Fruit fly (Drosophila melanogaster) whole organism, embryonic: Measurements from ENCODE around the gene CG32488.

Source experiments
- C15 ChIP-seq: fragments of 200-800 bp; sonication (Bioruptor generic); IDR thresholded peaks from 3 replicates; pipeline ENCODE4 v1.3.6; 2022; ENCODE audit warnings: missing biosample characterization, missing genetic modification characterization
- CG10565 ChIP-seq: fragments of 200-800 bp; sonication (Bioruptor generic); optimal IDR thresholded peaks from 3 replicates; lab custom pipeline; 2016; ENCODE audit warnings: missing biosample characterization, mild to moderate bottlenecking, missing genetic modification characterization
- CG11560 ChIP-seq: fragments of 200-800 bp; sonication (Bioruptor generic); IDR thresholded peaks from 3 replicates; pipeline ENCODE4 v1.3.6; 2022; ENCODE audit warnings: missing biosample characterization, missing genetic modification characterization
- CG1233 ChIP-seq: fragments of 200-800 bp; sonication (Bioruptor generic); optimal IDR thresholded peaks from 4 replicates; lab custom pipeline; 2018; ENCODE audit warnings: missing biosample characterization, mild to moderate bottlenecking, missing genetic modification characterization
- CG12391 ChIP-seq: fragments of 200-800 bp; sonication (Bioruptor generic); optimal IDR thresholded peaks from 3 replicates; lab custom pipeline; 2018; ENCODE audit warnings: missing biosample characterization, mild to moderate bottlenecking, missing genetic modification characterization, moderate library complexity
- CG14965 ChIP-seq: fragments of 200-800 bp; sonication (Bioruptor generic); optimal IDR thresholded peaks from 2 replicates; lab custom pipeline; 2016; ENCODE audit warnings: missing biosample characterization, missing genetic modification characterization, borderline replicate concordance
- CG1602 ChIP-seq: fragments of 200-800 bp; sonication (Bioruptor generic); optimal IDR thresholded peaks from 3 replicates; lab custom pipeline; 2016; ENCODE audit warnings: missing biosample characterization, missing genetic modification characterization
- CG16863 ChIP-seq: fragments of 200-800 bp; sonication (Bioruptor generic); optimal IDR thresholded peaks from 3 replicates; lab custom pipeline; 2016; ENCODE audit warnings: missing biosample characterization, missing genetic modification characterization
- CG17328 ChIP-seq: fragments of 200-800 bp; sonication (Bioruptor generic); IDR thresholded peaks from 2 replicates; pipeline ENCODE4 v1.3.6; 2022; ENCODE audit warnings: missing biosample characterization, missing genetic modification characterization
- CG1792 ChIP-seq: fragments of 200-800 bp; sonication (Bioruptor generic); optimal IDR thresholded peaks from 2 replicates; lab custom pipeline; 2016; ENCODE audit warnings: missing biosample characterization, missing genetic modification characterization
- CG30403 ChIP-seq: fragments of 200-800 bp; sonication (Bioruptor generic); optimal IDR thresholded peaks from 3 replicates; lab custom pipeline; 2016; ENCODE audit warnings: missing biosample characterization, missing genetic modification characterization
- CG33213 ChIP-seq: fragments of 200-800 bp; sonication (Bioruptor generic); optimal IDR thresholded peaks from 3 replicates; lab custom pipeline; 2016; ENCODE audit warnings: missing biosample characterization, missing genetic modification characterization
- CG4424 ChIP-seq: fragments of 200-800 bp; sonication (Bioruptor generic); optimal IDR thresholded peaks from 3 replicates; lab custom pipeline; 2016; ENCODE audit warnings: missing biosample characterization, missing genetic modification characterization
- CG5180 ChIP-seq: fragments of 200-800 bp; sonication (Bioruptor generic); optimal IDR thresholded peaks from 3 replicates; lab custom pipeline; 2017; ENCODE audit warnings: missing biosample characterization, missing genetic modification characterization, mild to moderate bottlenecking, moderate library complexity, missing genetic modification reagents
- CG6689 ChIP-seq: fragments of 200-800 bp; sonication (Bioruptor generic); IDR thresholded peaks from 2 replicates; pipeline ENCODE4 v1.3.6; 2022; ENCODE audit warnings: missing biosample characterization, missing genetic modification characterization
- CG6854 ChIP-seq: fragments of 200-800 bp; sonication (Bioruptor generic); optimal IDR thresholded peaks from 3 replicates; lab custom pipeline; 2017; ENCODE audit warnings: missing biosample characterization, mild to moderate bottlenecking, missing genetic modification characterization
- CG7745 ChIP-seq: fragments of 200-800 bp; sonication (Bioruptor generic); optimal IDR thresholded peaks from 2 replicates; lab custom pipeline; 2018; ENCODE audit warnings: missing biosample characterization, mild to moderate bottlenecking, missing genetic modification characterization, moderate library complexity
- CG9437 ChIP-seq: fragments of 200-800 bp; sonication (Bioruptor generic); optimal IDR thresholded peaks from 2 replicates; lab custom pipeline; 2018; ENCODE audit warnings: missing biosample characterization, mild to moderate bottlenecking, missing genetic modification characterization
- Dll ChIP-seq: fragments of 200-800 bp; sonication (Bioruptor generic); IDR thresholded peaks from 4 replicates; pipeline ENCODE4 v1.3.6; 2022; ENCODE audit warnings: missing biosample characterization, missing genetic modification characterization; ENCODE audit not compliant: partially characterized antibody
- Dp ChIP-seq: fragments of 200-800 bp; sonication (Bioruptor generic); optimal IDR thresholded peaks from 2 replicates; lab custom pipeline; 2018; ENCODE audit warnings: missing biosample characterization, mild to moderate bottlenecking, missing genetic modification characterization, moderate library complexity
- Ets65A ChIP-seq: fragments of 200-800 bp; sonication (Bioruptor generic); peaks from one replicate; lab custom pipeline; 2016; ENCODE audit warnings: missing biosample characterization, missing genetic modification characterization
- Fer3 ChIP-seq: fragments of 200-800 bp; sonication (Bioruptor generic); optimal IDR thresholded peaks from 2 replicates; lab custom pipeline; 2018; ENCODE audit warnings: missing biosample characterization, mild to moderate bottlenecking, missing genetic modification characterization, moderate library complexity
- H15 ChIP-seq: fragments of 200-800 bp; sonication (Bioruptor generic); IDR thresholded peaks from 3 replicates; pipeline ENCODE4 v1.3.6; 2022; ENCODE audit warnings: missing biosample characterization, missing genetic modification characterization
- HLH3B ChIP-seq: fragments of 200-800 bp; sonication (Bioruptor generic); IDR thresholded peaks from 2 replicates; pipeline ENCODE4 v1.3.6; 2022; ENCODE audit warnings: missing biosample characterization, missing genetic modification characterization
- Hr78 ChIP-seq, 2 experiments: fragments of 200-800 bp in 1 of 2; fragments of >200 bp in 1 of 2; sonication (Bioruptor generic) in 1 of 2; optimal IDR thresholded peaks; 2 replicates each; lab custom pipeline; 2017 to 2019; ENCODE audit warnings: missing biosample characterization in 2 of 2, missing genetic modification characterization in 2 of 2, mild to moderate bottlenecking in 1 of 2, moderate library complexity in 1 of 2
- Lim3 ChIP-seq: fragments of 200-800 bp; sonication (Bioruptor generic); IDR thresholded peaks from 2 replicates; pipeline ENCODE4 v1.3.6; 2022; ENCODE audit warnings: missing biosample characterization, missing genetic modification characterization
- Pdp1 ChIP-seq, 2 experiments: fragments of 200-800 bp; sonication (Bioruptor generic); optimal IDR thresholded peaks; 3 replicates each; lab custom pipeline; 2016; ENCODE audit warnings: missing biosample characterization in 2 of 2, missing genetic modification characterization in 2 of 2, mild to moderate bottlenecking in 1 of 2, moderate library complexity in 1 of 2
- Trl ChIP-seq, 3 experiments: fragments of >200 bp in 2 of 3; fragments of 200-800 bp in 1 of 3; sonication (Bioruptor generic) in 1 of 3; optimal IDR thresholded peaks; 2 replicates in 1 of 3; 3 replicates in 2 of 3; lab custom pipeline; 2016 to 2017; ENCODE audit warnings: missing biosample characterization in 1 of 3, missing genetic modification characterization in 1 of 3
- ab ChIP-seq: fragments of 200-800 bp; sonication (Bioruptor generic); optimal IDR thresholded peaks from 2 replicates; lab custom pipeline; 2016; ENCODE audit warnings: missing biosample characterization, missing genetic modification characterization
- ap ChIP-seq: fragments of 200-800 bp; sonication (Bioruptor generic); IDR thresholded peaks from 2 replicates; pipeline ENCODE4 v1.3.6; 2022; ENCODE audit warnings: missing biosample characterization, missing genetic modification characterization
- ash1 ChIP-seq: fragments of 200-800 bp; sonication (Bioruptor generic); optimal IDR thresholded peaks from 2 replicates; lab custom pipeline; 2018; ENCODE audit warnings: missing biosample characterization, mild to moderate bottlenecking, missing genetic modification characterization
- chif ChIP-seq, 2 experiments: fragments of 200-800 bp; sonication (Bioruptor generic); optimal IDR thresholded peaks; 3 replicates each; lab custom pipeline; 2016; ENCODE audit warnings: missing biosample characterization in 2 of 2, missing genetic modification characterization in 2 of 2
- cwo ChIP-seq: fragments of 200-800 bp; sonication (Bioruptor generic); optimal IDR thresholded peaks from 3 replicates; lab custom pipeline; 2017; ENCODE audit warnings: missing biosample characterization, missing genetic modification characterization, mild to moderate bottlenecking, moderate library complexity, missing genetic modification reagents
- dysf ChIP-seq: fragments of 200-800 bp; sonication (Bioruptor generic); IDR thresholded peaks from 3 replicates; pipeline ENCODE4 v1.3.6; 2022; ENCODE audit warnings: missing biosample characterization, missing genetic modification characterization
- fu2 ChIP-seq: fragments of 200-800 bp; sonication (Bioruptor generic); optimal IDR thresholded peaks from 2 replicates; lab custom pipeline; 2016; ENCODE audit warnings: missing biosample characterization, missing genetic modification characterization
- hbn ChIP-seq: fragments of 200-800 bp; sonication (Bioruptor generic); IDR thresholded peaks from 2 replicates; pipeline ENCODE4 v1.3.6; 2022; ENCODE audit warnings: missing biosample characterization, missing genetic modification characterization; ENCODE audit not compliant: partially characterized antibody
- insv ChIP-seq, 2 experiments: fragments of 200-800 bp; sonication (Bioruptor generic); optimal IDR thresholded peaks; 3 replicates each; lab custom pipeline; 2016 to 2018; ENCODE audit warnings: missing biosample characterization in 2 of 2, missing genetic modification characterization in 2 of 2
- lab ChIP-seq: fragments of 200-800 bp; sonication (Bioruptor generic); optimal IDR thresholded peaks from 3 replicates; lab custom pipeline; 2017; ENCODE audit warnings: missing biosample characterization, missing genetic modification characterization, mild to moderate bottlenecking, moderate library complexity, missing genetic modification reagents
- lilli ChIP-seq: fragments of 200-800 bp; sonication (Bioruptor generic); optimal IDR thresholded peaks from 3 replicates; lab custom pipeline; 2016; ENCODE audit warnings: missing biosample characterization, missing genetic modification characterization
- luna ChIP-seq: fragments of 200-800 bp; sonication (Bioruptor generic); optimal IDR thresholded peaks from 2 replicates; lab custom pipeline; 2016; ENCODE audit warnings: missing biosample characterization, missing genetic modification characterization
- mirr ChIP-seq: fragments of 200-800 bp; sonication (Bioruptor generic); optimal IDR thresholded peaks from 3 replicates; lab custom pipeline; 2018; ENCODE audit warnings: missing biosample characterization, mild to moderate bottlenecking, missing genetic modification characterization
- pfk ChIP-seq: fragments of 200-800 bp; sonication (Bioruptor generic); optimal IDR thresholded peaks from 2 replicates; lab custom pipeline; 2018; ENCODE audit warnings: missing biosample characterization, mild to moderate bottlenecking, missing genetic modification characterization, moderate library complexity
- phol ChIP-seq: fragments of 200-800 bp; sonication (Bioruptor generic); optimal IDR thresholded peaks from 3 replicates; lab custom pipeline; 2018; ENCODE audit warnings: missing biosample characterization, mild to moderate bottlenecking, missing genetic modification characterization, moderate library complexity
- pnt ChIP-seq: fragments of 200-800 bp; sonication (Bioruptor generic); optimal IDR thresholded peaks from 3 replicates; lab custom pipeline; 2016; ENCODE audit warnings: missing biosample characterization, missing genetic modification characterization
- ranshi ChIP-seq: fragments of 200-800 bp; sonication (Bioruptor generic); IDR thresholded peaks from 2 replicates; pipeline ENCODE4 v1.3.6; 2022; ENCODE audit warnings: missing biosample characterization, missing genetic modification characterization
- rib ChIP-seq: fragments of 200-800 bp; sonication (Bioruptor generic); IDR thresholded peaks from 2 replicates; pipeline ENCODE4 v1.3.6; 2022; ENCODE audit warnings: missing biosample characterization, missing genetic modification characterization
- slbo ChIP-seq: fragments of 200-800 bp; sonication (Bioruptor generic); IDR thresholded peaks from 2 replicates; pipeline ENCODE4 v1.3.6; 2022; ENCODE audit warnings: missing biosample characterization, missing genetic modification characterization
- slou ChIP-seq: fragments of 200-800 bp; sonication (Bioruptor generic); optimal IDR thresholded peaks from 3 replicates; lab custom pipeline; 2016; ENCODE audit warnings: missing biosample characterization, missing genetic modification characterization

CG32488 gene

dm6 chr3L:3052110-3052871, 36.4 kb upstream of the CG32488 start, which contains the start of gene CG1271 (continued):
- no peak for TF ChIP-seq Lim3 (GFP tag; lab: Robert Waterston, UW)
- peak; percentile 77 for TF ChIP-seq CG30403
- peak; percentile 56 for TF ChIP-seq CG4424 (GFP tag; lab: Kevin White, UChicago)
- TF ChIP-seq ab = no peak
- peak; percentile 44 for TF ChIP-seq CG9437 (GFP tag; lab: Kevin White, UChicago)
- peak; percentile 59 for TF ChIP-seq fu2
- peak; percentile 61 to 68 for TF ChIP-seq Pdp1 (GFP tag; optimal IDR thresholded peaks at IDR 0.05; lab: Kevin White, UChicago)
- peak; percentile 37 to 45 for TF ChIP-seq chif (GFP tag; optimal IDR thresholded peaks at IDR 0.05; lab: Kevin White, UChicago)
- TF ChIP-seq ap (GFP tag; lab: Robert Waterston, UW) = no peak
- TF ChIP-seq lilli (GFP tag; lab: Kevin White, UChicago) = peak; percentile 74
- peak; percentile 32 for TF ChIP-seq pnt
- TF ChIP-seq ranshi (GFP tag; lab: Robert Waterston, UW) = no peak
- no peak for TF ChIP-seq CG7745 (tag; lab: Kevin White, UChicago)
- no peak for TF ChIP-seq H15 (GFP tag; lab: Robert Waterston, UW)
- TF ChIP-seq CG1233 (GFP tag; lab: Kevin White, UChicago) = peak; percentile 51
- peak; percentile 64 for TF ChIP-seq Fer3 (tag; lab: Kevin White, UChicago)
- TF ChIP-seq CG6689 (GFP tag; lab: Robert Waterston, UW) = peak; percentile 17; the same call in 1 of the 2 replicates
- no peak for TF ChIP-seq ash1 (GFP tag; lab: Kevin White, UChicago)
- TF ChIP-seq rib = peak; percentile 60
- TF ChIP-seq Dll (GFP tag; lab: Robert Waterston, UW) = peak; percentile 40; the same call in 2 of the 4 replicates
- TF ChIP-seq HLH3B (GFP tag; lab: Robert Waterston, UW) = peak; percentile 20; the same call in 1 of the 2 replicates
- TF ChIP-seq CG12391 = peak; percentile 68
- peak; percentile 83 for TF ChIP-seq lab (GFP tag; lab: Kevin White, UChicago)
- peak; percentile 67 for TF ChIP-seq CG1792 (GFP tag; lab: Kevin White, UChicago)
- TF ChIP-seq CG11560 (tag; lab: Robert Waterston, UW) = no peak
- peak; percentile 24 for TF ChIP-seq slou
- peak in 1 of 2 experiments; percentile 21 for TF ChIP-seq insv (GFP tag; optimal IDR thresholded peaks at IDR 0.05; lab: Kevin White, UChicago)
- TF ChIP-seq hbn = no peak
- peak; percentile 22 for TF ChIP-seq CG1602 (GFP tag; lab: Kevin White, UChicago)
- peak; percentile 32 for TF ChIP-seq CG5180 (GFP tag; lab: Kevin White, UChicago)
- peak; percentile 28 for TF ChIP-seq CG6854
- peak; percentile 96 for TF ChIP-seq Ets65A (GFP tag; lab: Kevin White, UChicago)
- TF ChIP-seq CG14965 (GFP tag; lab: Kevin White, UChicago) = no peak
- no peak for TF ChIP-seq Hr78 (GFP tag; optimal IDR thresholded peaks at IDR 0.05; lab: Kevin White, UChicago)
- TF ChIP-seq CG17328 (GFP tag; lab: Robert Waterston, UW) = no peak
- TF ChIP-seq CG10565 = no peak
- peak; percentile 72 for TF ChIP-seq slbo
- no peak for TF ChIP-seq pfk (GFP tag; lab: Kevin White, UChicago)
- no peak for TF ChIP-seq luna
- 0 out of 3 replicates have a peak, but pooled peaks have one; percentile 45 for TF ChIP-seq C15 (GFP tag; lab: Robert Waterston, UW)
- peak; percentile 20 for TF ChIP-seq CG16863 (GFP tag; lab: Kevin White, UChicago)
- TF ChIP-seq Trl (optimal IDR thresholded peaks at IDR 0.05; lab: Kevin White, UChicago) = no peak
- peak; percentile 73 for TF ChIP-seq Trl (GFP tag; optimal IDR thresholded peaks at IDR 0.05; lab: Kevin White, UChicago)
- TF ChIP-seq mirr = peak; percentile 74
- peak; percentile 80 for TF ChIP-seq phol (tag; lab: Kevin White, UChicago)
- TF ChIP-seq Dp (GFP tag; lab: Kevin White, UChicago) = peak; percentile 92
- peak; percentile 84 for TF ChIP-seq cwo (GFP tag; lab: Kevin White, UChicago)
- peak; percentile 69; the same call in 2 of the 3 replicates for TF ChIP-seq dysf (GFP tag; lab: Robert Waterston, UW)
- TF ChIP-seq CG33213 (GFP tag; lab: Kevin White, UChicago) = peak; percentile 60
